Worm (Caenorhabditis elegans) whole organism, L2 larva: ENCODE results near the gene C45G9.10.

ENCODE experiments used
- C34F6.9 ChIP-seq: fragments of 150-350 bp; optimal IDR thresholded peaks from 2 replicates; lab custom pipeline; 2014; ENCODE audit warnings: missing biosample characterization, missing genetic modification characterization
- F13H6.1 ChIP-seq: sonication (generic microtip); optimal IDR thresholded peaks from 2 replicates; lab custom pipeline; 2016; ENCODE audit warnings: missing genetic modification characterization, missing compliant biosample characterization
- R02D3.7 ChIP-seq: fragments of 150-350 bp; optimal IDR thresholded peaks from 2 replicates; lab custom pipeline; 2014; ENCODE audit warnings: missing biosample characterization, missing genetic modification characterization
- Y55F3AM.14 ChIP-seq: fragments of 200-800 bp; sonication (Bioruptor generic); optimal IDR thresholded peaks from 2 replicates; lab custom pipeline; 2018; ENCODE audit warnings: mild to moderate bottlenecking, missing genetic modification characterization, missing compliant biosample characterization
- ZK546.5 ChIP-seq: sonication (generic microtip); optimal IDR thresholded peaks from 2 replicates; lab custom pipeline; 2017; ENCODE audit warnings: missing biosample characterization, missing genetic modification characterization
- alr-1 ChIP-seq: fragments of 150-350 bp; optimal IDR thresholded peaks from 2 replicates; lab custom pipeline; 2014; ENCODE audit warnings: missing biosample characterization, missing genetic modification characterization
- aly-2 ChIP-seq: fragments of 150-350 bp; optimal IDR thresholded peaks from 2 replicates; lab custom pipeline; 2014; ENCODE audit warnings: missing biosample characterization, missing genetic modification characterization
- ama-1 ChIP-seq: fragments of 150-350 bp; optimal IDR thresholded peaks from 2 replicates; lab custom pipeline; 2018; ENCODE audit warnings: inconsistent platforms
- blmp-1 ChIP-seq: sonication (generic microtip); optimal IDR thresholded peaks from 2 replicates; lab custom pipeline; 2017; ENCODE audit warnings: missing genetic modification characterization, mild to moderate bottlenecking, missing compliant biosample characterization, antibody characterized with exemption, moderate library complexity; ENCODE audit not compliant: insufficient read depth
- ceh-16 ChIP-seq: fragments of 150-350 bp; optimal IDR thresholded peaks from 2 replicates; lab custom pipeline; 2014; ENCODE audit warnings: missing biosample characterization, missing genetic modification characterization
- ceh-82 ChIP-seq: fragments of 150-350 bp; optimal IDR thresholded peaks from 2 replicates; lab custom pipeline; 2014; ENCODE audit warnings: missing biosample characterization, missing genetic modification characterization
- crh-2 ChIP-seq: sonication (generic microtip); optimal IDR thresholded peaks from 2 replicates; lab custom pipeline; 2017; ENCODE audit warnings: missing biosample characterization, missing genetic modification characterization
- dmd-4 ChIP-seq: sonication (generic microtip); optimal IDR thresholded peaks from 2 replicates; lab custom pipeline; 2017; ENCODE audit warnings: missing biosample characterization, missing genetic modification characterization
- egl-27 ChIP-seq: sonication (generic microtip); optimal IDR thresholded peaks from 3 replicates; lab custom pipeline; 2017; ENCODE audit warnings: missing biosample characterization, missing genetic modification reagents, missing genetic modification characterization
- elt-1 ChIP-seq: fragments of 150-350 bp; optimal IDR thresholded peaks from 2 replicates; lab custom pipeline; 2014; ENCODE audit warnings: missing biosample characterization, missing genetic modification characterization
- elt-3 ChIP-seq: sonication (generic microtip); optimal IDR thresholded peaks from 2 replicates; lab custom pipeline; 2017; ENCODE audit warnings: missing biosample characterization, missing genetic modification characterization
- fos-1 ChIP-seq: fragments of 150-350 bp; optimal IDR thresholded peaks from 2 replicates; lab custom pipeline; 2014; ENCODE audit warnings: missing biosample characterization, missing genetic modification characterization
- gmeb-1 ChIP-seq: fragments of 150-350 bp; optimal IDR thresholded peaks from 2 replicates; lab custom pipeline; 2014; ENCODE audit warnings: missing biosample characterization, missing genetic modification characterization
- lin-11 ChIP-seq: fragments of 150-350 bp; sonication (generic microtip); optimal IDR thresholded peaks from 2 replicates; lab custom pipeline; 2014; ENCODE audit warnings: missing biosample characterization, missing genetic modification characterization, inconsistent platforms, mixed read lengths
- lin-13 ChIP-seq: fragments of 150-350 bp; optimal IDR thresholded peaks from 2 replicates; lab custom pipeline; 2014; ENCODE audit warnings: missing biosample characterization, missing genetic modification reagents, missing genetic modification characterization
- lin-39 ChIP-seq: fragments of 150-350 bp; optimal IDR thresholded peaks from 2 replicates; lab custom pipeline; 2014; ENCODE audit warnings: missing biosample characterization, missing genetic modification reagents, missing genetic modification characterization
- lsy-2 ChIP-seq, 2 experiments: fragments of 150-350 bp in 1 of 2; sonication (generic microtip) in 1 of 2; optimal IDR thresholded peaks; 2 replicates each; lab custom pipeline; 2014 to 2017; ENCODE audit warnings: missing biosample characterization in 2 of 2, missing genetic modification characterization in 2 of 2
- mab-5 ChIP-seq: fragments of 150-350 bp; optimal IDR thresholded peaks from 2 replicates; lab custom pipeline; 2014; ENCODE audit warnings: missing biosample characterization, missing genetic modification characterization
- mbf-1 ChIP-seq: sonication (generic microtip); optimal IDR thresholded peaks from 2 replicates; lab custom pipeline; 2017; ENCODE audit warnings: missing biosample characterization, missing genetic modification characterization
- mdl-1 ChIP-seq, 2 experiments: fragments of 150-350 bp in 1 of 2; sonication (generic microtip) in 1 of 2; optimal IDR thresholded peaks; 2 replicates each; lab custom pipeline; 2017; ENCODE audit warnings: missing biosample characterization in 2 of 2, missing genetic modification characterization in 2 of 2
- nhr-10 ChIP-seq: sonication (generic microtip); optimal IDR thresholded peaks from 2 replicates; lab custom pipeline; 2017; ENCODE audit warnings: missing biosample characterization, missing genetic modification characterization
- nhr-11 ChIP-seq: fragments of 150-350 bp; optimal IDR thresholded peaks from 2 replicates; lab custom pipeline; 2014; ENCODE audit warnings: missing biosample characterization, missing genetic modification characterization
- nhr-12 ChIP-seq: fragments of 150-350 bp; optimal IDR thresholded peaks from 2 replicates; lab custom pipeline; 2014; ENCODE audit warnings: missing biosample characterization, missing genetic modification characterization
- nhr-129 ChIP-seq: fragments of 150-350 bp; optimal IDR thresholded peaks from 2 replicates; lab custom pipeline; 2014; ENCODE audit warnings: missing biosample characterization, missing genetic modification characterization
- nhr-21 ChIP-seq: fragments of 150-350 bp; optimal IDR thresholded peaks from 2 replicates; lab custom pipeline; 2014; ENCODE audit warnings: missing biosample characterization, missing genetic modification characterization
- nhr-23 ChIP-seq: fragments of 150-350 bp; optimal IDR thresholded peaks from 2 replicates; lab custom pipeline; 2014; ENCODE audit warnings: missing biosample characterization, missing genetic modification reagents, missing genetic modification characterization
- nhr-237 ChIP-seq: fragments of 150-350 bp; optimal IDR thresholded peaks from 2 replicates; lab custom pipeline; 2014; ENCODE audit warnings: missing biosample characterization, missing genetic modification characterization
- nhr-25 ChIP-seq: fragments of 150-350 bp; sonication (generic microtip); optimal IDR thresholded peaks from 3 replicates; lab custom pipeline; 2014; ENCODE audit warnings: missing biosample characterization, missing genetic modification characterization
- nhr-6 ChIP-seq: fragments of 150-350 bp; optimal IDR thresholded peaks from 2 replicates; lab custom pipeline; 2014; ENCODE audit warnings: missing biosample characterization, missing genetic modification characterization
- nhr-77 ChIP-seq: fragments of 150-350 bp; optimal IDR thresholded peaks from 2 replicates; lab custom pipeline; 2014; ENCODE audit warnings: missing biosample characterization, missing genetic modification characterization
- peb-1 ChIP-seq: fragments of 150-350 bp; optimal IDR thresholded peaks from 2 replicates; lab custom pipeline; 2014; ENCODE audit warnings: missing biosample characterization, missing genetic modification characterization
- sem-4 ChIP-seq: fragments of 150-350 bp; optimal IDR thresholded peaks from 2 replicates; lab custom pipeline; 2014; ENCODE audit warnings: missing biosample characterization, missing genetic modification reagents, missing genetic modification characterization
- skn-1 ChIP-seq: sonication (generic microtip); optimal IDR thresholded peaks from 2 replicates; lab custom pipeline; 2017; ENCODE audit warnings: missing biosample characterization, missing genetic modification characterization
- sma-3 ChIP-seq: sonication (generic microtip); optimal IDR thresholded peaks from 2 replicates; lab custom pipeline; 2016; ENCODE audit warnings: missing genetic modification reagents, missing genetic modification characterization, missing compliant biosample characterization
- sma-9 ChIP-seq, 2 experiments: fragments of 150-350 bp in 1 of 2; sonication (generic microtip) in 1 of 2; optimal IDR thresholded peaks; 2 replicates each; lab custom pipeline; 2014 to 2016; ENCODE audit warnings: missing genetic modification characterization in 2 of 2, mild to moderate bottlenecking in 1 of 2, missing biosample characterization in 1 of 2, missing compliant biosample characterization in 1 of 2, missing genetic modification reagents in 1 of 2, moderate library complexity in 1 of 2
- snpc-4 ChIP-seq: fragments of 150-350 bp; optimal IDR thresholded peaks from 2 replicates; lab custom pipeline; 2014; ENCODE audit warnings: missing biosample characterization, missing genetic modification characterization
- unc-39 ChIP-seq: fragments of 150-350 bp; optimal IDR thresholded peaks from 2 replicates; lab custom pipeline; 2014; ENCODE audit warnings: missing biosample characterization, missing genetic modification characterization
- unc-55 ChIP-seq: fragments of 150-350 bp; sonication (generic microtip); optimal IDR thresholded peaks from 3 replicates; lab custom pipeline; 2014; ENCODE audit warnings: missing biosample characterization, missing genetic modification reagents, missing genetic modification characterization
- unc-62 ChIP-seq: fragments of 150-350 bp; optimal IDR thresholded peaks from 2 replicates; lab custom pipeline; 2014; ENCODE audit warnings: missing biosample characterization, missing genetic modification reagents, missing genetic modification characterization
- zag-1 ChIP-seq: fragments of 150-350 bp; optimal IDR thresholded peaks from 2 replicates; lab custom pipeline; 2014; ENCODE audit warnings: missing biosample characterization, missing genetic modification characterization
- ztf-1 ChIP-seq: fragments of 200-800 bp; sonication (Bioruptor generic); conservative IDR thresholded peaks from 2 replicates; pipeline ENCODE4 v1.3.6; 2022; ENCODE audit warnings: missing genetic modification characterization, missing compliant biosample characterization
- ztf-11 ChIP-seq: sonication (generic microtip); optimal IDR thresholded peaks from 2 replicates; lab custom pipeline; 2017; ENCODE audit warnings: missing biosample characterization, missing genetic modification characterization
- ztf-4 ChIP-seq: fragments of 150-350 bp; optimal IDR thresholded peaks from 2 replicates; lab custom pipeline; 2014; ENCODE audit warnings: missing biosample characterization, missing genetic modification characterization

The C45G9.10 gene

DNA sequence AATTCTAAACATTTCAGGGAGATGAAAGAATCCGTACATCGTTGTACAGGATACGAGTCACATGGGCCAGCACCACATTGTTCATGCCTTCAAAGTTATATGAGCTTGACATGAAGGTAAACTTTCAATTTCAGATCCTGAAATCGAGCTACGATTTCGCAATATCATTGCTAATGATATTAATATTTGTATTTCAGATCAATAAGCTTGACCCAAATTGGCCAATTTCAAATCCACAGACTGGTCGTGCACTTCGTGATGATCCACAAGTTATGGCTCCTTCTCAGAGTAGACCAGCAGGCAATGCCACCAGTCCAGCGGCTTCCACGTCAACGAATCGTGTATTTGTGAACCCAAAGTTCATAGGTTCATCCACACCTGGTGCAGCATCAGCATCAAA is 35.3 kb downstream of the C45G9.10 start:
- TF ChIP-seq alr-1 (tag; lab: Kevin White, UChicago) (no peak), nhr-10 (tag; lab: Kevin White, UChicago) (no peak), nhr-12 (no peak), fos-1 (no peak), elt-3 (tag; lab: Kevin White, UChicago) (no peak), dmd-4 (tag; lab: Kevin White, UChicago) (no peak), peb-1 (tag; lab: Kevin White, UChicago) (no peak), nhr-6 (tag; lab: Kevin White, UChicago) (no peak), C34F6.9 (tag; lab: Kevin White, UChicago) (no peak), ztf-1 (GFP tag; lab: Robert Waterston, UW) (no peak), elt-1 (tag; lab: Kevin White, UChicago) (no peak), R02D3.7 (tag; lab: Kevin White, UChicago) (no peak), unc-39 (tag; lab: Kevin White, UChicago) (no peak), ztf-4 (no peak), zag-1 (tag; lab: Kevin White, UChicago) (no peak), lsy-2 (tag; optimal IDR thresholded peaks at IDR 0.05; lab: Kevin White, UChicago) (no peak), mdl-1 (tag; optimal IDR thresholded peaks at IDR 0.05; lab: Kevin White, UChicago) (no peak), mbf-1 (tag; lab: Kevin White, UChicago) (no peak)

DNA sequence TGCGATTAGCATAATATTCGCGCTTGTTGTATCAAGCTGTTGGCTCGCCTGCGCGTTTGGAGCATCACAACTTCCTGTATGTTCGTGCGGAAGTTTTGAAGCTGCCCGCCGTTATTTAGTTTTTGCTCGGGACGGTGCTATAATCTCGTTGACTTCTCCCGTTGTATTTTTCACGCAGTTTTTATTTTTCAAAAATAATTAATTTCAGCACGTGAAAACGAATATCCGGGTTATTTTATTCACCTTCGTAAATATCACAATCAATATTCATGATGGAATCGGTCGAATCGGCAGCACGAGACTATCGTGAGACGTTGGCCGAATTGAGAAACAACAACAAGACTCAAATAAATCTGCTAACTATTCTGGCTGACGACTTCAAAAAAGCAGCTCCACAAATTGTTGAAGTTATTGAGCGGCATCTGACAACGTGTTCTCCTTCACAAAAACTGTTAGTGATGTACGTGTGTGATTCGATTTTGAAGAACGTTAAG is 36.5 kb downstream of the C45G9.10 start:
- TF ChIP-seq nhr-11 (tag; lab: Kevin White, UChicago) = no peak
- no peak for TF ChIP-seq blmp-1 (tag; lab: Kevin White, UChicago)
- TF ChIP-seq ztf-11 (tag; lab: Kevin White, UChicago) = no peak
- no peak for TF ChIP-seq alr-1 (tag; lab: Kevin White, UChicago)
- no peak for TF ChIP-seq nhr-23 (tag; lab: Kevin White, UChicago)
- TF ChIP-seq R02D3.7 (tag; lab: Kevin White, UChicago) = no peak
- peak in 1 of 2 experiments; percentile 60 for TF ChIP-seq lsy-2 (tag; optimal IDR thresholded peaks at IDR 0.05; lab: Kevin White, UChicago)
- TF ChIP-seq unc-55 (GFP tag; lab: Kevin White, UChicago) = no peak
- no peak for TF ChIP-seq dmd-4 (tag; lab: Kevin White, UChicago)
- TF ChIP-seq C34F6.9 (tag; lab: Kevin White, UChicago) = peak; percentile 25
- TF ChIP-seq nhr-25 (tag; lab: Kevin White, UChicago) = no peak
- no peak for TF ChIP-seq unc-39 (tag; lab: Kevin White, UChicago)
- TF ChIP-seq nhr-21 (tag; lab: Kevin White, UChicago) = peak; percentile 2
- peak; percentile 79 for TF ChIP-seq ztf-4
- no peak for TF ChIP-seq elt-1 (tag; lab: Kevin White, UChicago)
- TF ChIP-seq F13H6.1 (tag; lab: Kevin White, UChicago) = peak; percentile 7
- no peak for TF ChIP-seq zag-1 (tag; lab: Kevin White, UChicago)
- peak; percentile 28 for TF ChIP-seq gmeb-1
- peak; percentile 83 for TF ChIP-seq ama-1 (lab: Kevin White, UChicago)
- TF ChIP-seq ztf-1 (GFP tag; lab: Robert Waterston, UW) = peak; percentile 93
- TF ChIP-seq crh-2 (tag; lab: Kevin White, UChicago) = peak; percentile 26
- no peak for TF ChIP-seq lin-11 (tag; lab: Kevin White, UChicago)
- no peak for TF ChIP-seq nhr-77 (tag; lab: Kevin White, UChicago)
- no peak for TF ChIP-seq unc-62 (GFP tag; lab: Kevin White, UChicago)
- no peak for TF ChIP-seq ceh-82 (tag; lab: Kevin White, UChicago)
- no peak for TF ChIP-seq nhr-129 (tag; lab: Kevin White, UChicago)
- no peak for TF ChIP-seq snpc-4 (tag; lab: Kevin White, UChicago)
- TF ChIP-seq nhr-10 (tag; lab: Kevin White, UChicago) = no peak
- no peak for TF ChIP-seq nhr-237
- no peak for TF ChIP-seq fos-1
- peak; percentile 7 for TF ChIP-seq Y55F3AM.14 (GFP tag; lab: Kevin White, UChicago)
- TF ChIP-seq sma-3 (GFP tag; lab: Kevin White, UChicago) = peak; percentile 44
- no peak for TF ChIP-seq mbf-1 (tag; lab: Kevin White, UChicago)
- peak; percentile 47 for TF ChIP-seq sem-4
- TF ChIP-seq egl-27 (tag; lab: Kevin White, UChicago) = no peak
- TF ChIP-seq mab-5 (tag; lab: Kevin White, UChicago) = no peak
- TF ChIP-seq sma-9 (GFP tag; optimal IDR thresholded peaks at IDR 0.05; lab: Kevin White, UChicago) = no peak
- no peak for TF ChIP-seq sma-9 (tag; optimal IDR thresholded peaks at IDR 0.05; lab: Kevin White, UChicago)
- TF ChIP-seq skn-1 (tag; lab: Kevin White, UChicago) = no peak
- no peak for TF ChIP-seq ZK546.5 (tag; lab: Kevin White, UChicago)
- no peak for TF ChIP-seq nhr-12
- no peak for TF ChIP-seq peb-1 (tag; lab: Kevin White, UChicago)
- no peak for TF ChIP-seq lin-39 (tag; lab: Kevin White, UChicago)
- TF ChIP-seq mdl-1 (tag; optimal IDR thresholded peaks at IDR 0.05; lab: Kevin White, UChicago) = no peak
- TF ChIP-seq ceh-16 = no peak
- no peak for TF ChIP-seq nhr-6 (tag; lab: Kevin White, UChicago)
- TF ChIP-seq elt-3 (tag; lab: Kevin White, UChicago) = no peak
- peak; percentile 19 for TF ChIP-seq lin-13 (GFP tag; lab: Kevin White, UChicago)
- TF ChIP-seq aly-2 (tag; lab: Kevin White, UChicago) = no peak
